Worm (Caenorhabditis elegans) whole organism, young adult: Measurements from ENCODE around the gene B0303.7.

Source experiments
- B0019.2 ChIP-seq: fragments of 200-800 bp; sonication (Bioruptor generic); conservative IDR thresholded peaks from 2 replicates; pipeline ENCODE4 v1.3.6; 2022; ENCODE audit warnings: missing genetic modification reagents, missing genetic modification characterization, missing compliant biosample characterization
- B0035.1 ChIP-seq: sonication (generic microtip); optimal IDR thresholded peaks from 2 replicates; lab custom pipeline; 2016; ENCODE audit warnings: missing genetic modification characterization, mild to moderate bottlenecking, missing compliant biosample characterization, missing genotype, missing genetic modification reagents
- F22D6.2 ChIP-seq: sonication (generic microtip); optimal IDR thresholded peaks from 2 replicates; lab custom pipeline; 2016; ENCODE audit warnings: mild to moderate bottlenecking, missing genetic modification characterization, missing compliant biosample characterization
- F33H1.4 ChIP-seq: fragments of 200-800 bp; sonication (Bioruptor generic); IDR thresholded peaks from 2 replicates; pipeline ENCODE4 v1.3.6; 2022; ENCODE audit warnings: missing genetic modification reagents, missing genetic modification characterization, missing compliant biosample characterization
- F49E8.2 ChIP-seq: sonication (generic microtip); optimal IDR thresholded peaks from 3 replicates; lab custom pipeline; 2017; ENCODE audit warnings: missing genetic modification characterization, mild to moderate bottlenecking, missing compliant biosample characterization, antibody characterized with exemption, moderate library complexity; ENCODE audit not compliant: insufficient read depth
- F57A8.1 ChIP-seq: fragments of 200-800 bp; sonication (Bioruptor generic); optimal IDR thresholded peaks from 2 replicates; lab custom pipeline; 2018; ENCODE audit warnings: mild to moderate bottlenecking, missing genetic modification characterization, moderate library complexity, missing compliant biosample characterization
- Y53G8AR.9 ChIP-seq: fragments of 200-800 bp; sonication (Bioruptor generic); conservative IDR thresholded peaks from 2 replicates; pipeline ENCODE4 v1.3.6; 2022; ENCODE audit warnings: missing genetic modification reagents, missing genetic modification characterization, missing compliant biosample characterization
- Y67H2A.10 ChIP-seq: fragments of 200-800 bp; sonication (Bioruptor generic); conservative IDR thresholded peaks from 2 replicates; pipeline ENCODE4 v1.3.6; 2022; ENCODE audit warnings: missing genetic modification reagents, missing genetic modification characterization, missing compliant biosample characterization
- ZK185.1 ChIP-seq: sonication (generic microtip); optimal IDR thresholded peaks from 2 replicates; lab custom pipeline; 2016; ENCODE audit warnings: mild to moderate bottlenecking, missing genetic modification characterization, missing compliant biosample characterization; ENCODE audit not compliant: poor library complexity, severe bottlenecking
- akir-1 ChIP-seq: fragments of 200-800 bp; sonication (Bioruptor generic); optimal IDR thresholded peaks from 2 replicates; lab custom pipeline; 2018; ENCODE audit warnings: mild to moderate bottlenecking, missing genetic modification characterization, moderate library complexity, missing compliant biosample characterization
- atf-7 ChIP-seq: sonication (generic microtip); optimal IDR thresholded peaks from 2 replicates; lab custom pipeline; 2017; ENCODE audit warnings: mild to moderate bottlenecking, missing genetic modification characterization, missing compliant biosample characterization
- athp-1 ChIP-seq: sonication (generic microtip); optimal IDR thresholded peaks from 2 replicates; lab custom pipeline; 2017; ENCODE audit warnings: mild to moderate bottlenecking, missing genetic modification characterization, missing compliant biosample characterization
- ccch-3 ChIP-seq: fragments of 200-800 bp; sonication (Bioruptor generic); optimal IDR thresholded peaks from 2 replicates; lab custom pipeline; 2018; ENCODE audit warnings: mild to moderate bottlenecking, missing genetic modification characterization, missing compliant biosample characterization
- cebp-1 ChIP-seq, 2 experiments: fragments of 200-800 bp in 1 of 2; sonication (Bioruptor generic) in 1 of 2; sonication (generic microtip) in 1 of 2; IDR thresholded peaks in 1 of 2; optimal IDR thresholded peaks in 1 of 2; 2 replicates each; pipeline versions ENCODE4 v1.3.6 to Lab custom; 2017 to 2022; ENCODE audit warnings: missing compliant biosample characterization in 2 of 2, missing genetic modification characterization in 2 of 2, mild to moderate bottlenecking in 1 of 2, missing genetic modification reagents in 1 of 2, moderate library complexity in 1 of 2
- ceh-100 ChIP-seq: fragments of 200-800 bp; sonication (Bioruptor generic); IDR thresholded peaks from 2 replicates; pipeline ENCODE4 v1.3.6; 2022; ENCODE audit warnings: missing genetic modification reagents, missing genetic modification characterization, missing compliant biosample characterization
- ceh-58 ChIP-seq: fragments of 200-800 bp; sonication (Bioruptor generic); IDR thresholded peaks from 2 replicates; pipeline ENCODE4 v1.3.6; 2022; ENCODE audit warnings: missing genetic modification characterization, missing compliant biosample characterization
- chd-7 ChIP-seq: sonication (generic microtip); optimal IDR thresholded peaks from 2 replicates; lab custom pipeline; 2016; ENCODE audit warnings: mild to moderate bottlenecking, missing genetic modification characterization, moderate library complexity, missing compliant biosample characterization
- die-1 ChIP-seq: sonication (generic microtip); optimal IDR thresholded peaks from 2 replicates; lab custom pipeline; 2016; ENCODE audit warnings: missing genotype, mild to moderate bottlenecking, missing genetic modification characterization, missing compliant biosample characterization
- dpff-1 ChIP-seq: sonication (generic microtip); optimal IDR thresholded peaks from 2 replicates; lab custom pipeline; 2017; ENCODE audit warnings: mild to moderate bottlenecking, missing genetic modification characterization, missing compliant biosample characterization
- dpl-1 ChIP-seq: fragments of 150-350 bp; optimal IDR thresholded peaks from 2 replicates; lab custom pipeline; 2014; ENCODE audit warnings: missing biosample characterization, missing genetic modification reagents, missing genetic modification characterization
- efl-1 ChIP-seq: fragments of 150-350 bp; optimal IDR thresholded peaks from 2 replicates; lab custom pipeline; 2014; ENCODE audit warnings: missing biosample characterization, missing genetic modification reagents, missing genetic modification characterization
- egrh-3 ChIP-seq: fragments of 200-800 bp; sonication (Bioruptor generic); IDR thresholded peaks from 2 replicates; pipeline ENCODE4 v1.3.6; 2022; ENCODE audit warnings: missing genetic modification reagents, missing genetic modification characterization, missing compliant biosample characterization
- ekl-4 ChIP-seq: fragments of 200-800 bp; sonication (Bioruptor generic); IDR thresholded peaks from 2 replicates; pipeline ENCODE4 v1.3.6; 2022; ENCODE audit warnings: missing genetic modification reagents, missing genetic modification characterization, missing compliant biosample characterization
- ets-4 ChIP-seq: fragments of 200-800 bp; sonication (Bioruptor generic); optimal IDR thresholded peaks from 2 replicates; lab custom pipeline; 2018; ENCODE audit warnings: mild to moderate bottlenecking, missing genetic modification characterization, missing compliant biosample characterization
- gei-17 ChIP-seq: fragments of 200-800 bp; sonication (Bioruptor generic); optimal IDR thresholded peaks from 2 replicates; lab custom pipeline; 2018; ENCODE audit warnings: mild to moderate bottlenecking, missing genetic modification characterization, missing compliant biosample characterization
- him-1 ChIP-seq: sonication (generic microtip); optimal IDR thresholded peaks from 2 replicates; lab custom pipeline; 2016; ENCODE audit warnings: missing genotype, missing genetic modification reagents, missing genetic modification characterization, missing compliant biosample characterization
- hmg-20 ChIP-seq: fragments of 200-800 bp; sonication (Bioruptor generic); IDR thresholded peaks from 2 replicates; pipeline ENCODE4 v1.3.6; 2022; ENCODE audit warnings: missing genetic modification reagents, missing genetic modification characterization, missing compliant biosample characterization
- hrde-1 ChIP-seq: sonication (generic microtip); optimal IDR thresholded peaks from 2 replicates; lab custom pipeline; 2016; ENCODE audit warnings: missing genetic modification characterization, mild to moderate bottlenecking, missing compliant biosample characterization, moderate library complexity, missing genotype, missing genetic modification reagents, borderline replicate concordance
- lir-1 ChIP-seq: fragments of 200-800 bp; sonication (Bioruptor generic); conservative IDR thresholded peaks from 2 replicates; pipeline ENCODE4 v1.3.6; 2022; ENCODE audit warnings: missing genetic modification reagents, missing genetic modification characterization, missing compliant biosample characterization
- lsy-27 ChIP-seq: sonication (generic microtip); optimal IDR thresholded peaks from 2 replicates; lab custom pipeline; 2017; ENCODE audit warnings: missing genetic modification characterization, mild to moderate bottlenecking, missing compliant biosample characterization, antibody characterized with exemption, missing genotype, borderline replicate concordance; ENCODE audit not compliant: insufficient read depth
- mcd-1 ChIP-seq: fragments of 200-800 bp; sonication (Bioruptor generic); IDR thresholded peaks from 2 replicates; pipeline ENCODE4 v1.3.6; 2022; ENCODE audit warnings: missing genetic modification reagents, missing genetic modification characterization, missing compliant biosample characterization
- nfya-1 ChIP-seq: sonication (generic microtip); optimal IDR thresholded peaks from 2 replicates; lab custom pipeline; 2017; ENCODE audit warnings: antibody characterized with exemption, missing compliant biosample characterization, missing genetic modification characterization, borderline replicate concordance; ENCODE audit not compliant: insufficient read depth
- nhr-120 ChIP-seq: fragments of 200-800 bp; sonication (Bioruptor generic); IDR thresholded peaks from 2 replicates; pipeline ENCODE4 v1.3.6; 2022; ENCODE audit warnings: missing genetic modification characterization, missing compliant biosample characterization
- nhr-80 ChIP-seq: sonication (generic microtip); optimal IDR thresholded peaks from 2 replicates; lab custom pipeline; 2016; ENCODE audit warnings: missing genetic modification characterization, missing compliant biosample characterization
- rcor-1 ChIP-seq: fragments of 200-800 bp; sonication (Bioruptor generic); IDR thresholded peaks from 2 replicates; pipeline ENCODE4 v1.3.6; 2022; ENCODE audit warnings: missing genetic modification reagents, missing genetic modification characterization, missing compliant biosample characterization
- rec-8 ChIP-seq, 2 experiments: sonication (generic microtip); optimal IDR thresholded peaks; 2 replicates each; lab custom pipeline; 2016; ENCODE audit warnings: mild to moderate bottlenecking in 2 of 2, missing genetic modification characterization in 2 of 2, missing genetic modification reagents in 2 of 2, missing genotype in 2 of 2, missing biosample characterization in 1 of 2, missing compliant biosample characterization in 1 of 2, moderate library complexity in 1 of 2
- rpc-1 ChIP-seq, 2 experiments: fragments of 150-350 bp in 1 of 2; sonication (generic microtip) in 1 of 2; optimal IDR thresholded peaks; 2 replicates each; lab custom pipeline; 2014 to 2018; ENCODE audit warnings: missing biosample characterization in 1 of 2, missing genetic modification characterization in 1 of 2, missing genetic modification reagents in 1 of 2, missing genotype in 1 of 2
- sea-2 ChIP-seq: fragments of 200-800 bp; sonication (Bioruptor generic); IDR thresholded peaks from 2 replicates; pipeline ENCODE4 v1.3.6; 2022; ENCODE audit warnings: missing genetic modification characterization, missing compliant biosample characterization
- snpc-1.1 ChIP-seq: sonication (generic microtip); optimal IDR thresholded peaks from 2 replicates; lab custom pipeline; 2017; ENCODE audit warnings: missing genetic modification characterization, mild to moderate bottlenecking, missing compliant biosample characterization, antibody characterized with exemption, moderate library complexity, missing genotype, missing genetic modification reagents; ENCODE audit not compliant: insufficient read depth
- somi-1 ChIP-seq: fragments of 200-800 bp; sonication (Bioruptor generic); optimal IDR thresholded peaks from 2 replicates; lab custom pipeline; 2018; ENCODE audit warnings: mild to moderate bottlenecking, missing genetic modification characterization, missing compliant biosample characterization
- tbp1 ChIP-seq: fragments of 200-800 bp; sonication (Bioruptor generic); optimal IDR thresholded peaks from 2 replicates; lab custom pipeline; 2018; ENCODE audit warnings: mild to moderate bottlenecking, missing genetic modification characterization, missing compliant biosample characterization
- ztf-18 ChIP-seq: sonication (generic microtip); optimal IDR thresholded peaks from 2 replicates; lab custom pipeline; 2016; ENCODE audit warnings: missing genotype, mild to moderate bottlenecking, missing genetic modification characterization, missing compliant biosample characterization
- ztf-26 ChIP-seq: sonication (generic microtip); optimal IDR thresholded peaks from 2 replicates; lab custom pipeline; 2017; ENCODE audit warnings: missing genetic modification characterization, missing compliant biosample characterization
- ztf-28 ChIP-seq: fragments of 200-800 bp; sonication (Bioruptor generic); IDR thresholded peaks from 2 replicates; pipeline ENCODE4 v1.3.6; 2022; ENCODE audit warnings: missing genetic modification reagents, missing genetic modification characterization, missing compliant biosample characterization

The B0303.7 gene

ce11 chrIII:8709735-8710134 is 16.3 kb downstream of the B0303.7 start:
- no peak for TF ChIP-seq dpff-1 (tag; lab: Kevin White, UChicago)
- no peak for TF ChIP-seq lsy-27 (tag; lab: Kevin White, UChicago)
- no peak for TF ChIP-seq hmg-20 (GFP tag; lab: Robert Waterston, UW)
- TF ChIP-seq die-1 (tag; lab: Kevin White, UChicago): no peak
- TF ChIP-seq gei-17 (GFP tag; lab: Kevin White, UChicago): no peak
- TF ChIP-seq efl-1 (GFP tag; lab: Kevin White, UChicago): no peak
- TF ChIP-seq F33H1.4: no peak
- no peak for TF ChIP-seq ZK185.1 (tag; lab: Kevin White, UChicago)
- TF ChIP-seq F57A8.1 (GFP tag; lab: Kevin White, UChicago): no peak
- no peak for TF ChIP-seq snpc-1.1 (tag; lab: Kevin White, UChicago)
- no peak for TF ChIP-seq ztf-26 (tag; lab: Kevin White, UChicago)
- no peak for TF ChIP-seq sea-2
- TF ChIP-seq ztf-18 (tag; lab: Kevin White, UChicago): no peak
- TF ChIP-seq ceh-58 (GFP tag; lab: Robert Waterston, UW): no peak

- TF ChIP-seq him-1 (no peak), ets-4 (GFP tag; lab: Kevin White, UChicago) (no peak), rec-8 (tag; optimal IDR thresholded peaks at IDR 0.05; lab: Kevin White, UChicago) (no peak), nhr-80 (no peak), cebp-1 (GFP tag; IDR thresholded peaks at IDR 0.05; lab: Robert Waterston, UW) (no peak), cebp-1 (tag; optimal IDR thresholded peaks at IDR 0.05; lab: Kevin White, UChicago) (no peak), F49E8.2 (no peak)
- TF ChIP-seq, all 124 proteins: peak for 0
Observed at ce11 chrIII:8710310-8710709, 16.9 kb downstream of the B0303.7 start, which contains the start of gene B0303.11. Gene B0303.11, minus strand, starts transcription at chrIII:8710410.

- TF ChIP-seq Y53G8AR.9 (no peak), tbp1 (GFP tag; lab: Kevin White, UChicago) (no peak), F33H1.4 (no peak), akir-1 (GFP tag; lab: Kevin White, UChicago) (no peak), B0035.1 (tag; lab: Kevin White, UChicago) (no peak), B0019.2 (no peak), rcor-1 (no peak), dpl-1 (GFP tag; lab: Kevin White, UChicago) (no peak), egrh-3 (GFP tag; lab: Robert Waterston, UW) (no peak), Y67H2A.10 (no peak), ztf-26 (tag; lab: Kevin White, UChicago) (no peak), nfya-1 (tag; lab: Kevin White, UChicago) (no peak), chd-7 (tag; lab: Kevin White, UChicago) (no peak), ekl-4 (GFP tag; lab: Robert Waterston, UW) (no peak), hrde-1 (no peak)
Observed at ce11 chrIII:8712968-8713367, 19.5 kb downstream of the B0303.7 start.

ce11 chrIII:8716084-8716483 is 22.7 kb downstream of the B0303.7 start, which contains the start of gene B0303.14:
Gene B0303.14, minus strand, starts transcription at chrIII:8716184.
- no peak for TF ChIP-seq dpl-1 (GFP tag; lab: Kevin White, UChicago)
- TF ChIP-seq lsy-27 (tag; lab: Kevin White, UChicago): no peak
- no peak for TF ChIP-seq lir-1 (GFP tag; lab: Robert Waterston, UW)
- TF ChIP-seq nhr-120: no peak
- no peak for TF ChIP-seq ceh-100 (GFP tag; lab: Robert Waterston, UW)
- no peak for TF ChIP-seq ztf-28 (GFP tag; lab: Robert Waterston, UW)
- no peak for TF ChIP-seq somi-1 (GFP tag; lab: Kevin White, UChicago)
- no peak for TF ChIP-seq ccch-3
- TF ChIP-seq F22D6.2 (tag; lab: Kevin White, UChicago): no peak
- TF ChIP-seq atf-7 (tag; lab: Kevin White, UChicago): no peak
- no peak for TF ChIP-seq chd-7 (tag; lab: Kevin White, UChicago)
- no peak for TF ChIP-seq mcd-1 (GFP tag; lab: Robert Waterston, UW)
- no peak for TF ChIP-seq athp-1
- no peak for TF ChIP-seq rpc-1 (optimal IDR thresholded peaks at IDR 0.05; lab: Kevin White, UChicago)
- no peak for TF ChIP-seq rpc-1 (tag; optimal IDR thresholded peaks at IDR 0.05; lab: Kevin White, UChicago)
